Comparison of ENCODE assay signal across 3 worm cellular contexts in genomic region chrII:13886431-13886830, ce11.
TF ChIP-seq lines count a peak whose summit lies in the region.

No protein-coding gene starts in this region.

TF ChIP-seq in whole organism, L4 larva, 104 proteins besides CTCF, POLR2A, EP300 and RAD21:
- TF ChIP-seq duxl-1 (tag; optimal IDR thresholded peaks at IDR 0.05; lab: Kevin White, UChicago; ENCODE audit: poor library complexity), result no peak
- TF ChIP-seq ZK337.2 (GFP tag; IDR thresholded peaks at IDR 0.05; lab: Robert Waterston, UW), result no peak
- peak; percentile 90 for TF ChIP-seq set-16 (GFP tag; IDR thresholded peaks at IDR 0.05; lab: Robert Waterston, UW)
- TF ChIP-seq arid-1 (GFP tag; conservative IDR thresholded peaks at IDR 0.05; lab: Robert Waterston, UW), result no peak
- no peak for TF ChIP-seq nhr-6 (tag; optimal IDR thresholded peaks at IDR 0.05; lab: Kevin White, UChicago)
- no peak for TF ChIP-seq lin-38 (GFP tag; IDR thresholded peaks at IDR 0.05; lab: Robert Waterston, UW)
- TF ChIP-seq lin-29 (GFP tag; IDR thresholded peaks at IDR 0.05; lab: Robert Waterston, UW), result no peak

TF ChIP-seq in whole organism, late embryonic, 69 proteins besides CTCF, POLR2A, EP300 and RAD21:
- TF ChIP-seq tbx-2 (tag; optimal IDR thresholded peaks at IDR 0.05; lab: Kevin White, UChicago) (no peak), fkh-10 (GFP tag; optimal IDR thresholded peaks at IDR 0.05; lab: Kevin White, UChicago) (no peak), ceh-45 (GFP tag; IDR thresholded peaks at IDR 0.05; lab: Robert Waterston, UW) (no peak), pag-3 (tag; optimal IDR thresholded peaks at IDR 0.05; lab: Kevin White, UChicago; ENCODE audit: borderline replicate concordance) (no peak), pros-1 (tag; optimal IDR thresholded peaks at IDR 0.05; lab: Kevin White, UChicago) (no peak), C08G9.2 (tag; optimal IDR thresholded peaks at IDR 0.05; lab: Kevin White, UChicago) (peak; percentile 19), pat-9 (tag; optimal IDR thresholded peaks at IDR 0.05; lab: Kevin White, UChicago) (no peak), hlh-15 (tag; optimal IDR thresholded peaks at IDR 0.05; lab: Kevin White, UChicago) (no peak), elt-4 (tag; optimal IDR thresholded peaks at IDR 0.05; lab: Kevin White, UChicago) (peak; percentile 38), dmd-4 (tag; optimal IDR thresholded peaks at IDR 0.05; lab: Kevin White, UChicago; ENCODE audit: borderline replicate concordance) (no peak), ceh-19 (GFP tag; optimal IDR thresholded peaks at IDR 0.05; lab: Kevin White, UChicago) (no peak), pha-4 (tag; optimal IDR thresholded peaks at IDR 0.05; lab: Kevin White, UChicago) (no peak), gmeb-2 (tag; optimal IDR thresholded peaks at IDR 0.05; lab: Kevin White, UChicago) (no peak), sox-4 (tag; optimal IDR thresholded peaks at IDR 0.05; lab: Kevin White, UChicago) (no peak), ceh-24 (tag; optimal IDR thresholded peaks at IDR 0.05; lab: Kevin White, UChicago) (no peak), T23F11.4 (GFP tag; optimal IDR thresholded peaks at IDR 0.05; lab: Kevin White, UChicago) (no peak), ttx-3 (tag; optimal IDR thresholded peaks at IDR 0.05; lab: Kevin White, UChicago) (no peak), hlh-6 (tag; optimal IDR thresholded peaks at IDR 0.05; lab: Kevin White, UChicago) (peak; percentile 5), ceh-2 (tag; optimal IDR thresholded peaks at IDR 0.05; lab: Kevin White, UChicago) (no peak), ceh-30 (tag; optimal IDR thresholded peaks at IDR 0.05; lab: Kevin White, UChicago) (no peak), ceh-18 (tag; optimal IDR thresholded peaks at IDR 0.05; lab: Kevin White, UChicago) (no peak), hlh-8 (tag; optimal IDR thresholded peaks at IDR 0.05; lab: Kevin White, UChicago) (no peak), K02D7.2 (tag; optimal IDR thresholded peaks at IDR 0.05; lab: Kevin White, UChicago) (no peak), hlh-13 (GFP tag; optimal IDR thresholded peaks at IDR 0.05; lab: Kevin White, UChicago) (no peak), ceh-22 (tag; optimal IDR thresholded peaks at IDR 0.05; lab: Kevin White, UChicago) (no peak), pax-1 (tag; optimal IDR thresholded peaks at IDR 0.05; lab: Kevin White, UChicago) (no peak), sox-2 (GFP tag; IDR thresholded peaks at IDR 0.05; lab: Robert Waterston, UW) (no peak), ceh-14 (tag; optimal IDR thresholded peaks at IDR 0.05; lab: Kevin White, UChicago) (peak; percentile 2), ref-2 (tag; optimal IDR thresholded peaks at IDR 0.05; lab: Kevin White, UChicago) (no peak)
TF ChIP-seq in whole organism, late embryonic: peak in this region for 4.

TF ChIP-seq in whole organism, young adult, 124 proteins besides CTCF, POLR2A, EP300 and RAD21:
- peak; percentile 17 for TF ChIP-seq sptf-2 (GFP tag; optimal IDR thresholded peaks at IDR 0.05; lab: Kevin White, UChicago)
- TF ChIP-seq zfh-2 (GFP tag; conservative IDR thresholded peaks at IDR 0.05; lab: Robert Waterston, UW), result peak; percentile 87
- peak; percentile 55; the same call in 1 of the 2 replicates for TF ChIP-seq egrh-3 (GFP tag; IDR thresholded peaks at IDR 0.05; lab: Robert Waterston, UW)
- no peak for TF ChIP-seq F33H1.4 (GFP tag; IDR thresholded peaks at IDR 0.05; lab: Robert Waterston, UW)
TF ChIP-seq in whole organism, young adult: peak in this region for 3.
